Worm (Caenorhabditis elegans): ENCODE data around the gene atn-1.

atn-1 gene

ce11 chrV:12525526-12525925 is 47.3 kb downstream of the atn-1 start, which contains the start of gene dyf-4:
Gene dyf-4 (minus strand): TSS chrV:12525738.
- TF ChIP-seq hmbx-1 (tag; optimal IDR thresholded peaks at IDR 0.05) (no peak), tra-4 (tag; optimal IDR thresholded peaks at IDR 0.05) (no peak), flt-1 (GFP tag; IDR thresholded peaks at IDR 0.05) (no peak), sea-1 (GFP tag; conservative IDR thresholded peaks at IDR 0.05) (no peak), aly-1 (tag; optimal IDR thresholded peaks at IDR 0.05) (no peak), tbx-37 (GFP tag; conservative IDR thresholded peaks at IDR 0.05) (no peak), pes-1 (GFP tag; IDR thresholded peaks at IDR 0.05) (no peak), ceh-36 (tag; optimal IDR thresholded peaks at IDR 0.05) (no peak)

- TF ChIP-seq ceh-36 (tag; optimal IDR thresholded peaks at IDR 0.05) (no peak), tra-4 (tag; optimal IDR thresholded peaks at IDR 0.05) (no peak), ceh-13 (GFP tag; optimal IDR thresholded peaks at IDR 0.05) (no peak), ama-1 (optimal IDR thresholded peaks at IDR 0.05) (no peak), hnd-1 (tag; optimal IDR thresholded peaks at IDR 0.05) (no peak), hmbx-1 (tag; optimal IDR thresholded peaks at IDR 0.05) (no peak), flt-1 (GFP tag; IDR thresholded peaks at IDR 0.05) (no peak), F13C5.2 (tag; optimal IDR thresholded peaks at IDR 0.05) (no peak), ets-7 (tag; optimal IDR thresholded peaks at IDR 0.05) (no peak), tbx-11 (GFP tag; IDR thresholded peaks at IDR 0.05) (no peak), tbx-37 (GFP tag; conservative IDR thresholded peaks at IDR 0.05) (no peak), sea-1 (GFP tag; conservative IDR thresholded peaks at IDR 0.05) (no peak), B0310.2 (tag; optimal IDR thresholded peaks at IDR 0.05) (no peak), hmg-4 (GFP tag; optimal IDR thresholded peaks at IDR 0.05) (no peak)
These were observed 47.9 kb downstream of the atn-1 start for ce11 chrV:12526124-12526523.

- TF ChIP-seq hmg-4 (GFP tag; optimal IDR thresholded peaks at IDR 0.05) (no peak), ama-1 (optimal IDR thresholded peaks at IDR 0.05) (no peak), hmbx-1 (tag; optimal IDR thresholded peaks at IDR 0.05) (no peak), tbx-11 (GFP tag; IDR thresholded peaks at IDR 0.05) (no peak), tbx-37 (GFP tag; conservative IDR thresholded peaks at IDR 0.05) (no peak), flt-1 (GFP tag; IDR thresholded peaks at IDR 0.05) (no peak), F13C5.2 (tag; optimal IDR thresholded peaks at IDR 0.05) (no peak), tra-4 (tag; optimal IDR thresholded peaks at IDR 0.05) (no peak)
These were observed 48.5 kb downstream of the atn-1 start, which contains the start of gene F45D3.1 for ce11 chrV:12526758-12527157. Gene F45D3.1 (plus strand): TSS chrV:12527058.

DNA sequence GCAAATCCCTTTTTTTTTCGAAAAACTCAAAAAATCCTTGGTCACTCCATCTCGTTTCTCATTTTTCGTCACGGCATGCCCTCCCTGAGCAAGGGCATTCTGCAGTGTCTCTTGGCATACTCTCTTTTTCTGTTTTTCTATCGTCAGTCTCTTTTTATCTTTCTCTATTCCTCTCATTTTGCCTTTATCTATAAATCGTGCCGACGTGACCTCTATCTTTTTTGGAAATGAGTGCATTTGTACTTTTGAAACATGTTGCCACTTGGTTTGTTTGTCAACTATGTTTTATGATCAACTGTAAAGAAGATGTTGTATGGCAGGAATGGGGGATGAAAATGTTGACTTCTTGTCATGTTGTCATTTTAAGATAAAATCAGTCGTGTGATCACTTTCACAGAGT is 50.7 kb downstream of the atn-1 start:
- no peak for TF ChIP-seq tbx-37 (GFP tag; conservative IDR thresholded peaks at IDR 0.05)

DNA sequence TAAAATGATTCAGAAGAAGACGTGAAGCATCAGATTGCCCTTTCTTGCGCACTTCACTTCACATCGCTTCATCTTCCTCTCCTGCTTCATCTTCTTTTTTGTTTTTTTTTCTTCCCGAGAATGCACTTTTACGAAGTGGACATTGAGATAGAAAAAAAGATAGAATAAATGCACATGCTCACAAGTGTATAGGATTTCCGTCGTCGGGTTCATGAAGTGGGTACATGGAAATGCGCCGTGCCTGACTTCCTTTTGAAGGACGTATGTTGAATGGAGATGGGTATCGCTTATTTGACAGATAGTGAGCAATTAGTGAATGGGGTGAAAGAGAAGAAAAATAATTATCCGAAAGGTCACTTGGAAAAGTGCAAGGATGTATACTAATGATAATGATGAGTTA is 51.9 kb downstream of the atn-1 start:
- no peak for TF ChIP-seq aly-1 (tag; optimal IDR thresholded peaks at IDR 0.05)
- no peak for TF ChIP-seq ama-1 (optimal IDR thresholded peaks at IDR 0.05)
- TF ChIP-seq hmbx-1 (tag; optimal IDR thresholded peaks at IDR 0.05) = no peak
- TF ChIP-seq tra-4 (tag; optimal IDR thresholded peaks at IDR 0.05) = no peak
- no peak for TF ChIP-seq tbx-37 (GFP tag; conservative IDR thresholded peaks at IDR 0.05)
- no peak for TF ChIP-seq scrt-1 (GFP tag; IDR thresholded peaks at IDR 0.05)
- no peak for TF ChIP-seq B0310.2 (tag; optimal IDR thresholded peaks at IDR 0.05)

ce11 chrV:12531084-12531483 is 52.9 kb downstream of the atn-1 start:
- TF ChIP-seq hmg-4 (GFP tag; optimal IDR thresholded peaks at IDR 0.05) (no peak), flt-1 (GFP tag; IDR thresholded peaks at IDR 0.05) (no peak), ceh-13 (GFP tag; optimal IDR thresholded peaks at IDR 0.05) (no peak), ceh-36 (tag; optimal IDR thresholded peaks at IDR 0.05) (no peak), F13C5.2 (tag; optimal IDR thresholded peaks at IDR 0.05) (no peak), aly-1 (tag; optimal IDR thresholded peaks at IDR 0.05) (no peak), ets-7 (tag; optimal IDR thresholded peaks at IDR 0.05) (no peak), B0310.2 (tag; optimal IDR thresholded peaks at IDR 0.05) (no peak), tbx-37 (GFP tag; conservative IDR thresholded peaks at IDR 0.05) (no peak), hnd-1 (tag; optimal IDR thresholded peaks at IDR 0.05) (no peak), sea-1 (GFP tag; conservative IDR thresholded peaks at IDR 0.05) (no peak)

- no peak for TF ChIP-seq tbx-11 (GFP tag; IDR thresholded peaks at IDR 0.05)
- TF ChIP-seq tbx-37 (GFP tag; conservative IDR thresholded peaks at IDR 0.05) = no peak
- TF ChIP-seq F13C5.2 (tag; optimal IDR thresholded peaks at IDR 0.05) = no peak
- TF ChIP-seq ets-7 (tag; optimal IDR thresholded peaks at IDR 0.05) = no peak
- no peak for TF ChIP-seq aly-1 (tag; optimal IDR thresholded peaks at IDR 0.05)
- TF ChIP-seq hmbx-1 (tag; optimal IDR thresholded peaks at IDR 0.05) = no peak
- TF ChIP-seq B0310.2 (tag; optimal IDR thresholded peaks at IDR 0.05) = no peak
- TF ChIP-seq ceh-13 (GFP tag; optimal IDR thresholded peaks at IDR 0.05) = no peak
- TF ChIP-seq ama-1 (optimal IDR thresholded peaks at IDR 0.05) = no peak
- TF ChIP-seq sea-1 (GFP tag; conservative IDR thresholded peaks at IDR 0.05) = no peak
- TF ChIP-seq hnd-1 (tag; optimal IDR thresholded peaks at IDR 0.05) = no peak
- no peak for TF ChIP-seq hmg-4 (GFP tag; optimal IDR thresholded peaks at IDR 0.05)
- TF ChIP-seq pes-1 (GFP tag; IDR thresholded peaks at IDR 0.05) = no peak
- no peak for TF ChIP-seq flt-1 (GFP tag; IDR thresholded peaks at IDR 0.05)
- TF ChIP-seq tra-4 (tag; optimal IDR thresholded peaks at IDR 0.05) = no peak
- no peak for TF ChIP-seq ceh-36 (tag; optimal IDR thresholded peaks at IDR 0.05)
- no peak for TF ChIP-seq scrt-1 (GFP tag; IDR thresholded peaks at IDR 0.05)
These were observed 54.2 kb downstream of the atn-1 start for ce11 chrV:12532369-12532768.

ce11 chrV:12533635-12534150 is 55.5 kb downstream of the atn-1 start:
- TF ChIP-seq hmbx-1 (tag; optimal IDR thresholded peaks at IDR 0.05) (no peak), aly-1 (tag; optimal IDR thresholded peaks at IDR 0.05) (no peak), sea-1 (GFP tag; conservative IDR thresholded peaks at IDR 0.05) (no peak), ceh-36 (tag; optimal IDR thresholded peaks at IDR 0.05) (no peak), hmg-4 (GFP tag; optimal IDR thresholded peaks at IDR 0.05) (no peak), scrt-1 (GFP tag; IDR thresholded peaks at IDR 0.05) (no peak), ets-7 (tag; optimal IDR thresholded peaks at IDR 0.05) (no peak), tbx-37 (GFP tag; conservative IDR thresholded peaks at IDR 0.05) (no peak), B0310.2 (tag; optimal IDR thresholded peaks at IDR 0.05) (no peak), tbx-11 (GFP tag; IDR thresholded peaks at IDR 0.05) (no peak), tra-4 (tag; optimal IDR thresholded peaks at IDR 0.05) (no peak), ceh-13 (GFP tag; optimal IDR thresholded peaks at IDR 0.05) (no peak), ama-1 (optimal IDR thresholded peaks at IDR 0.05) (no peak)

All from whole organism, early embryonic.